Worm (Caenorhabditis elegans): Measurements from ENCODE around the gene M163.5.

The M163.5 gene

DNA sequence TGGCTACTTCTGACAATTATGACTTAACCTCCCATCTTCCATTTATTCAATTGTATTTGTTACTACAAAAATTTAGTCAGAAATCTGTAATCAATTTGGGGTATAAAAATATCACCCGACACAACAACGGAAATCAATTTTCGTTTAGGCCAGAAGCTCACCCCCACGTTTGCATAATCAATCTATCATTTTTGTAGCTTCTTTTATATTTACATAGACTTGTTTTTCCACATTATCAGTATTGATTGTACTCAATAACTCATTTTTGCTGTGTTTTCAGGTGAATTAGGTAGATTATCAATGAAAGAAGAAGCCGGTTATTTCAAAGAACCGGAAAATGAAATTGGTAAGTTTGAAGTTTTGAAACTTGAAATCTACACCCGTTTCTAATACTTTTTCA lies at the start of gene M163.5:
Gene M163.5 (plus strand): TSS at position 301 of the 400 bp plus-strand sequence.
- TF ChIP-seq him-1 (tag; optimal IDR thresholded peaks at IDR 0.05), result no peak

DNA sequence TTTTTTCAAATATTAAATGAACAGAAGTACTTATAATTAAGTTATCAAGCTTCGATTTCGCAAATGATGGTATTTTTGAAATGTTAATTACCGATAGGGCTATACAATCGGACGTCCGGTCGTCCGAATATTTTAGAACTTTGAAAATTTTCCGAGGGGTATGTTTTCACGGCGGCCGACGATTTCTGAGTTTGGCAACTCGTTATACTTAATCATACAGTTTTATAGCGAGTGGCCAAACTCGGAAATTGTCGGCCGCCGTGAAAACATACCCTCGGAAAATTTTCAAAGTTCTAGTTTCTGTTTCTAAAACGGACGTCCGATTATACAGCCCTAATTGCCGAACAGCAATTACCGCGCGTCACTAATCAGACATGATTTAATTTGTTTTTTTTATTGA lies 49.7 kb upstream of the M163.5 start:
- TF ChIP-seq dao-5 (tag; optimal IDR thresholded peaks at IDR 0.05) (no peak), him-1 (tag; optimal IDR thresholded peaks at IDR 0.05) (no peak), W03F9.2 (tag; optimal IDR thresholded peaks at IDR 0.05) (no peak)

DNA sequence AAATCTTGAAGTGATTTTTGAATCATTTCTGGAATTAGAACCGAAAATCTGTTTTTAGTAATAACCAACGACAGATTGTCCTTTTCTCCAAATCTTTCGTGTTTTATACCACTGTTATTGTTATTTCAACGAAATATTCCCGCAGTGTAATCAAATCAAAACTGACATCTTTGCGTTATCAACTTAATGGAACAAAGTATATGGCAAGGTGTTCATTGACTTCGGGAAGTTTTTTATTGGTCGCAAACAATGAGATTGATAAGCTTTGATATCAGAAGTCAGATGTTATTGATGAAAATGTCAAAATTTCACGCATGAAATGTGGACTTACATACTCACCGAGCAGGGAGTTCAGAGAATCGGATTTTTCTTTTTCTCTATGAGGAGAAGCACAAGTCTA lies 49.2 kb upstream of the M163.5 start, which contains the start of gene F23D12.11:
Gene F23D12.11 (minus strand): TSS at position 79 of the 400 bp plus-strand sequence.
- no peak for TF ChIP-seq him-1 (tag; optimal IDR thresholded peaks at IDR 0.05)
- no peak for TF ChIP-seq dao-5 (tag; optimal IDR thresholded peaks at IDR 0.05)
- no peak for TF ChIP-seq W03F9.2 (tag; optimal IDR thresholded peaks at IDR 0.05)

DNA sequence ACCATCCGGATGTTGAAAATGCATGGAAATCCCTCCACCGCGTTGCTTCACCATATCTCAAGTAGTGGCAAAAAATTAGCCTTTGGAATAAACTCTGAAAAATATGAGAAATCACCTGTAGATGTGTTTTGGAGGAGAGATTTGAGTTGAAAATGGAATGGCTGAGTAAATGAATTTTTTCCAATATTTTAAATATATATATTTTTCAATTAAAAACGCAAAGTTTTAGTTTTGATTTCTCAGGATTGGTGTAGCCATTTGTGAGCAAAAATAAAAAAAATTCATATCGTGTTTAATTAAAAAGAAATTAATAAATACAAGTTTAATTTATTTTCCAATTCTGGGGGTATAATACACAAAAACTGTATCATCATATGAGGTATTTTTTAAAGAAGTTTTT lies 45.8 kb upstream of the M163.5 start, which contains the start of gene F23D12.1:
Gene F23D12.1 (minus strand): TSS at position 101 of the 400 bp plus-strand sequence.
- TF ChIP-seq W03F9.2 (tag; optimal IDR thresholded peaks at IDR 0.05) (no peak), dao-5 (tag; optimal IDR thresholded peaks at IDR 0.05) (no peak), him-1 (tag; optimal IDR thresholded peaks at IDR 0.05) (no peak)

DNA sequence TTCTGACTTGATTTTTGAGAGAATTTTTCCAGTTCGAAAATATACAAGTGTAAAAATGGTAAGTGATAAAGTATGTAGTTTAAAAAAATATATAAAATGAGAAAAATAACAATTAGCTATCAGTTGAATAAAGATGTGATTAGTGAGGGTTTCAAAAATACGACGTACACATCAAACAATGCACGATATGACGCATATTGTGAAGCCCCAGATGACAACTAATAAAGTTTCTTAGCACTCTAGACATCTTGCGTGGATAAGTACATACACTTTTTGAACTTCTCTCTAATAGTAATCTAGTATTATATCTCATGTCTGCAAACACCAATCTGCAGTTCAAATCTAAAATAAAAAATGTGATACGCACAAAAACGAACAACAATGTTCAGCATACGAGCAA lies 43.4 kb upstream of the M163.5 start:
- TF ChIP-seq W03F9.2 (tag; optimal IDR thresholded peaks at IDR 0.05), result no peak
- no peak for TF ChIP-seq him-1 (tag; optimal IDR thresholded peaks at IDR 0.05)
- no peak for TF ChIP-seq dao-5 (tag; optimal IDR thresholded peaks at IDR 0.05)

DNA sequence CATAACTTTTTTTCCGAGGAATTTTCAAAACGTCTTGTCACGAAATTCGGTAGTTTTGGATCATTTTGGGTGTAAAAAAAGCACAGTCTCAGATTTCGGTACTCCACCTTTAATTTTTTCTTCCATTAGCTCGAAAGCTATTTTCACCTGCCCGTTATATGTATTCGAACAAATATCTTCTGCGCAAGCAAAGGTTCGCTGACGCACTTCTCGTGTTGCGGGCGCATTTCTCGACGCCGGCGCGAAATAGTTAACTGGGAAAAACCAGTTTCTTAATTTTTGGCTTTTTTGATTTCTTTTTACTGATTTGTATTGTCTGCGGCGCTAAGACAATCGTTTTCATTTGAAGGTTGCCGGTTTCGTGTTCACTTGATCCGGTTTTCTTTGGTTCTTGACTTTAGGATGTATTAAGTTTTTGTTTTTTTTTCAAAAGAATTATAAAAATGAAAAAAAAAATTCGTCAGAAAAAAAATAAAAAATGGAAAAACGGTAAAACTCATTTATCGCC lies 38.1 kb upstream of the M163.5 start:
- TF ChIP-seq dao-5 (tag; optimal IDR thresholded peaks at IDR 0.05) (no peak), W03F9.2 (tag; optimal IDR thresholded peaks at IDR 0.05) (no peak), him-1 (tag; optimal IDR thresholded peaks at IDR 0.05) (no peak)

DNA sequence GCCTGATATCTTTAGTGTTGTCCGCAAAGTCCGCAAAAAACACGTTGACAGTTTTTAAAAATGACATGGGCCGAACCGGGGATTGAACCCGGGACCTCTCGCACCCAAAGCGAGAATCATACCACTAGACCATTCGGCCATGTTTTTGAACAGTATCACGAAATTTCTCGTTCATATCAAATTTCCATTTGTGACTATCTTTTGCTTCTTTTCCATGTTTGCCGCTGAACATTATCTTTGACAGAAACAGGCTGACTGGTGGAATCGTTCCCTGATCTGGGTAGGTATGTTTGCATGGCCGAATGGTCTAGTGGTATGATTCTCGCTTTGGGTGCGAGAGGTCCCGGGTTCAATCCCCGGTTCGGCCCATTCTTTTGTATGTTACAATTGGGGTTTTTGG lies 36.0 kb upstream of the M163.5 start:
- peak; percentile 12 for TF ChIP-seq W03F9.2 (tag; optimal IDR thresholded peaks at IDR 0.05)

DNA sequence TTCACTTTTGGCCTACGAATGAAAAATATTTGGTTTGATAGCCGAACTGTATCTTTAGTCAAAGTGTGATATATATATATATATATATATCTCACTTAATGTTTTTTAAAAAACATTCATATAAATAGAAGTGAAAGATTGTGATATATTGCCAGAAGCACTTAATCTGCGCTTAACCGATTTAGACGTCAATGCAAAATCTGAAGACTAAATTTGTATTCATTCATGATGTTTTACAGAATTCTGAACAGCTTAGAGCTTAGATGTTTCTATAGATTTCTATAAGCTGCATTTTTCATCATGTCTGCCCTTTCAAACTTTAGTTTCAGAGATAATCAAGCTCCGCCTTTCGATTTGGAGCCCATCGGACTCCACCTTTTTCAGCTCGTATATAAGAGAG lies 31.5 kb upstream of the M163.5 start, which contains the start of gene F23D12.3:
Gene F23D12.3 (plus strand): TSS at position 301 of the 400 bp plus-strand sequence.
- no peak for TF ChIP-seq him-1 (tag; optimal IDR thresholded peaks at IDR 0.05)
- no peak for TF ChIP-seq dao-5 (tag; optimal IDR thresholded peaks at IDR 0.05)
- TF ChIP-seq W03F9.2 (tag; optimal IDR thresholded peaks at IDR 0.05), result no peak

DNA sequence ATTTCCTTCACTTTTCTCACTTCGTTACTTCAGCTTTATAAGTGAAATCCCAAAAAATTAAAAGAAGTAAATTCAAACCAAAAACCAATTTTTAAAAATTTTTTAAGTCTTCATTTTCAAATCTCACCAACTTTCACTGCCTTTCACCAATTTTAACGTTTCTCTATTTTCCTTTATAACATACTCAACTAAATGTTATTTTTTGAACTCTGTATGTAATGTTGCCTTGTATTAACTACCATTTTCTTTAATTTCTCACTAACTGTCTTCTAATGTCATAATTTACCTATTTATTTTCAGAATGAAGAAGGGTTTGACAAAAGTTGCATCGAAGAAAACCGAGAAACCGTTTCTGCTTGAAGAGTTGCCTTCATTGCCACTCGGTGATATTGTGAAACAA lies 29.1 kb upstream of the M163.5 start, which contains the start of gene F23D12.4:
Gene F23D12.4 (plus strand): TSS at position 301 of the 400 bp plus-strand sequence.
- TF ChIP-seq dao-5 (tag; optimal IDR thresholded peaks at IDR 0.05), result no peak
- no peak for TF ChIP-seq him-1 (tag; optimal IDR thresholded peaks at IDR 0.05)
- TF ChIP-seq W03F9.2 (tag; optimal IDR thresholded peaks at IDR 0.05), result no peak

DNA sequence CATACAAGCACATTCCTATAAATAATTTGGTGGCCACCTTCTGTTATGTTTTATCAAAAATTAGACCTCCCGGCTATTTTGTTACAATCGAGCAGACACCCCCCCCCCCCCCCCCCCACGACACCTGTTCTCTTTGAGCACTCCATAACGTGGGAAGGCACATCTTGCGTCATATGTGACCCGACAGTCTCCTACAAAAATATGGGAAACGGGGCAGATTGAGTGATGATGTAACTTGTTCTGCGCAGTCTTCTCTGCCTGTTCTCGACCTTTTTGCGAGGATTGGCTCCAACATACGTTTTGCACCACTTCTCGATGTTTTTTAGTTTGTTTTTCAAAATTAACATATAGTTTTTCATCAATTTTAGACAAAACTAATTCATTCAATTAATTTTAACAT lies 26.3 kb upstream of the M163.5 start:
- no peak for TF ChIP-seq W03F9.2 (tag; optimal IDR thresholded peaks at IDR 0.05)
- TF ChIP-seq him-1 (tag; optimal IDR thresholded peaks at IDR 0.05), result no peak
- TF ChIP-seq dao-5 (tag; optimal IDR thresholded peaks at IDR 0.05), result no peak

DNA sequence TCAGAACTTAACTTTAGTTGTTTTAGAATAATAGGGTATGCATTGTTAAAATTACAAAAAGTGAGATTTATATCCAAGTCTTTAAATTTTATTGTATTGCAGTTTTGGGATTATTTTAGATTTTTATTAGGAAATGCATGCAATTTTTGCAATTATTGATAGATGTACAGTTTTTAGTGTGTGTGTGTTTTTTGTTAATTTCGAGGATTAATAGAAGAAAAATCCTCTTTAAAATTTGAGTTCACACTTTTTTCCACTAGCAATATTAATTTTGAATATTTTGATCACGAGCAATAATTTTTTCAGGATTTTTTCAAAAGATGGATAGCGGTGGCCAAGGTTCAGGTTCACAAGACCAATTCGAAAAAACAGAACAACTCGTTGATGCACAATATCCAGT lies 25.9 kb upstream of the M163.5 start, which contains the start of gene jmjd-3.2:
Gene jmjd-3.2 (plus strand): TSS at position 301 of the 400 bp plus-strand sequence.
- TF ChIP-seq him-1 (tag; optimal IDR thresholded peaks at IDR 0.05) (no peak), dao-5 (tag; optimal IDR thresholded peaks at IDR 0.05) (no peak), W03F9.2 (tag; optimal IDR thresholded peaks at IDR 0.05) (no peak)

DNA sequence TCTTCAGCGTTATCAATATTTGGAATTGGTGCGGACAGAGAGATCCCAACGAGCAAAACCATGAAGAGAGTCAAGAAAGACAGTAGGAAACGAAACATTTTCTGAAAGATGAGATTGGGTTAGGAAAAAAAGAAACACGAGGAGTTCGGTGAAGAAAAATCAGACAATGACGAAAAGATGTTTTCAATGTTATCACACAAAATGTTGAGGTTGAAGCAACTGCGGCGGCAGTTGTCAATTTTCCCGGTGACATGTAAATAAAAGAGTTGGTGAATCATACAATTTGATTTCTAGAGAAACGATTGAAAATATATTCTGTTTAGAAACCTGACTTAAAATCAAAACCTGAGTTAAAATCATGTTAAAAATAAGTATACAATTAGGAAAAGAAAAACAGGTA lies 20.1 kb upstream of the M163.5 start, which contains the start of gene F23D12.7:
Gene F23D12.7 (minus strand): TSS at position 101 of the 400 bp plus-strand sequence.
- TF ChIP-seq W03F9.2 (tag; optimal IDR thresholded peaks at IDR 0.05), result no peak
- TF ChIP-seq him-1 (tag; optimal IDR thresholded peaks at IDR 0.05), result no peak
- TF ChIP-seq dao-5 (tag; optimal IDR thresholded peaks at IDR 0.05), result no peak

DNA sequence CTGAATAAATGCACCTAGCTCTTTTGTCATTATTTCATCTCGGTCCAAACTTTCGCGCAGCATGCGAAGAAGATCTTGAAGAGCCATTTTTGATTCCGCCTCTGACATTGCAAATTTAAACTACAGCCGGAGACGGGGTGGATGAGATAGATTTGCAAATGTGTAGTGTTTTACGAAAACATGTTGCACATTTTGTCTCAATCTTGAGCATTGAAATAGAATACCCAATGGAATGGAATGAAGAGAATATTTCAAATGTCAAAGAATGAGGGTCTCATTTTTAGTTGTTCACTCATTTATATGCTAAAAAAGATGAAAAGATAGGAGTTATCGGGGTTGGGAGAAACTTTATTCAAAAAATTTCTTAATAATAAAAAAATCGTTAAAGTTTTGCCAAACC lies 18.4 kb upstream of the M163.5 start, which contains the start of gene Y66C5A.1:
Gene Y66C5A.1 (minus strand): TSS at position 101 of the 400 bp plus-strand sequence.
- TF ChIP-seq W03F9.2 (tag; optimal IDR thresholded peaks at IDR 0.05) (no peak), dao-5 (tag; optimal IDR thresholded peaks at IDR 0.05) (no peak), him-1 (tag; optimal IDR thresholded peaks at IDR 0.05) (no peak)

DNA sequence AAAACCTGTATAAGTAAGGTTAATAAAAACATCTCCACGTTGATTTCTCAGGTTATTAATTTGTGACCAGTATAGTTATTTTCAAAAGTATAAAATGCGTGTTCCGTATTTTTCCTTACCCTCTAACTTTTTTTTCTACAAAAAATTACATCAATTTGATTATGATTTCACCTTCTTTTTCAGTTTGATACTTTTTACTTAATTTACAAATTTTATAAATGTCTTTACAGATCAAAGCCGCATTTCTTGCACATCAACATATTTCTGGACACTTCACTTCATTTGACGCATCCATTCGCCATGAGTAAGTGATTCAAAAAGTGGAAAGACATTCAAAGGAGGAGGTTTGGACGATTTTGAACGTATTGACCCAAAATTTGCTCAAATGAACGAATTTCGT lies 13.4 kb upstream of the M163.5 start, which contains the start of gene Y66C5A.2:
Gene Y66C5A.2 (plus strand): TSS at position 301 of the 400 bp plus-strand sequence.
- TF ChIP-seq W03F9.2 (tag; optimal IDR thresholded peaks at IDR 0.05) (no peak), dao-5 (tag; optimal IDR thresholded peaks at IDR 0.05) (no peak), him-1 (tag; optimal IDR thresholded peaks at IDR 0.05) (no peak)

DNA sequence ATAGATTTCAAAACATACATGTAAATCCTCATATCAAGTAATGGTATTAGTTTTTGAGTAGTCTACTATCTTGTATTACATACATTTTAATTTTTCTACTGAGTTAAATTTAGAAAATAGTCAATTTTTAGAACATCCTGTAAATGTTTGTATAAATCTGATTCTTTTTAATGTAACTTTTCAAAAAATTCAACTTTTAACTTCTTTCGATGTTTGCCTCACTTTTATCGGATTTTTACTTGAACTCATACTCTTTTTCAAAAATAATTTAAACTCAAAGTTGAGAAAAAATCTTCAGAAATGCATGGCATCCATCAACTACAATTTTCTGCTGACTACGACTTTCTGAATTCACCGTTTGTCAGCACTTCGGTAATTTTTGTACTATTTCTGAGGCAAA lies 9.3 kb upstream of the M163.5 start, which contains the start of gene M163.7:
Gene M163.7 (plus strand): TSS at position 301 of the 400 bp plus-strand sequence.
- TF ChIP-seq dao-5 (tag; optimal IDR thresholded peaks at IDR 0.05), result no peak

Measured in whole organism, L4/young adult.